Fruit fly (Drosophila melanogaster): ENCODE measurements around the gene Pkc98E.

DNA sequence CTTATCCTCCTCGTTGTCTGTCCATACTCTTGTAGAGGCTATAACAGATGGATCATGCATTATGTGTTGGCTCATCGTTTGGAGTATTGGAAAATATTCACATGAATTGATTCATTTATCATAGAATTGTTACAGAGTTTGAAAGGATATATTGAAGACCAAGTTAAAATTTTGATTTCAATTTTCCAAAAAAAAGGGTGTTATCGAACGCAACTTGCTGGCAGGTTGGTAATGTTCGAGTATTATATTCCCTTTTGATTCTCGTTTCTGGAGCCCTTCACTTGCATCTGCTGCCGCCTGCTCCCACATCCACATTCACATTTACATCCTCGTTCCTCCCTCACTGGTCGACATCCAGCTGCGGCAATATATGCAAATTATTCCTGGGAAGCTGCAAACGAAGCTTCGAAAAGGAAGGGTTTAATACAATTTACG lies 57.1 kb downstream of the Pkc98E start:
- TF ChIP-seq psq (optimal IDR thresholded peaks at IDR 0.05) (no peak), insv (optimal IDR thresholded peaks at IDR 0.05) (no peak), ttk (optimal IDR thresholded peaks at IDR 0.05) (no peak), Myc (optimal IDR thresholded peaks at IDR 0.05) (no peak)
